Fruit fly (Drosophila melanogaster): Measurements from ENCODE around the gene CCDC53.

DNA sequence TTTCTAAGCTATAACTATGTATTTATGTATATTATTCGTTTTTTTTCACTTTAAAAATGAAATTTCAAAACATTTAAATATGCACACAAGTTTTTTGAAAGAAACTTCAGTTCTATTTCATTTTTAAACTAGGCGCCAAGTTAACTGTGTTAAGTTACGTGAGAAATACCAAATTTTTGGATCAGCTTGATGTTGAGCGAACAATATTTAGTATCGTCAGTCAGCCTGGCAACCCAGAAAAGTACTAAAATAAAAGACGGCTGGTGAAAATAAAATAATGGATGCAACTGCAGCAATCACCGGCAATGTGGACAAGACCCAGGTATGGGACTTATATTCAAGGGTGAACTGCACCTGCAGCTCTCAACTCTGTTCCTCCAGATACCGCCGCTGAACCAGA, at the start of gene CCDC53:
- no peak for TF ChIP-seq GATAd (GFP tag; optimal IDR thresholded peaks at IDR 0.05)
- no peak for TF ChIP-seq Vsx2 (GFP tag; optimal IDR thresholded peaks at IDR 0.05; ENCODE audit: partially characterized antibody)
- TF ChIP-seq Hnf4 (GFP tag; optimal IDR thresholded peaks at IDR 0.05), result no peak
- no peak for TF ChIP-seq foxo (GFP tag; optimal IDR thresholded peaks at IDR 0.05)
- TF ChIP-seq psq (GFP tag; optimal IDR thresholded peaks at IDR 0.05), result no peak
- no peak for TF ChIP-seq fru (GFP tag; optimal IDR thresholded peaks at IDR 0.05)
- TF ChIP-seq Hr83 (GFP tag; optimal IDR thresholded peaks at IDR 0.05; ENCODE audit: poor library complexity, severe bottlenecking), result no peak
- TF ChIP-seq CG9705 (GFP tag; optimal IDR thresholded peaks at IDR 0.05), result no peak
- TF ChIP-seq dl (GFP tag; optimal IDR thresholded peaks at IDR 0.05; ENCODE audit: insufficient read depth in 1 of 2, partially characterized antibody in 2 of 2), result no peak
